Fruit fly (Drosophila melanogaster) whole organism: Measurements from ENCODE around the gene LanB2.
A peak's percentile ranks its signal among the peaks of the same experiment; 100 is the strongest.

Experiments used
- CG8478 ChIP-seq: fragments of >200 bp; optimal IDR thresholded peaks from 2 replicates; lab custom pipeline; 2018; ENCODE audit warnings: inconsistent platforms
- Dll ChIP-seq: fragments of >200 bp; optimal IDR thresholded peaks from 2 replicates; lab custom pipeline; 2017
- EcR ChIP-seq, 2 experiments: fragments of >200 bp; optimal IDR thresholded peaks; 2 replicates each; lab custom pipeline; 2017; ENCODE audit warnings: missing biosample characterization in 2 of 2, missing genetic modification characterization in 2 of 2, missing genetic modification reagents in 2 of 2
- pan ChIP-seq: fragments of >200 bp; optimal IDR thresholded peaks from 2 replicates; lab custom pipeline; 2017
- psq ChIP-seq: fragments of >200 bp; optimal IDR thresholded peaks from 2 replicates; lab custom pipeline; 2017
- usp ChIP-seq: fragments of >200 bp; optimal IDR thresholded peaks from 2 replicates; lab custom pipeline; 2017; ENCODE audit warnings: missing biosample characterization, missing genetic modification characterization, mixed read lengths

Gene LanB2

dm6 chr3L:9624014-9624413, 9.3 kb downstream of the LanB2 start, which contains the start of gene CG3335:
CG3335 (plus strand) TSS chr3L:9624237.
- TF ChIP-seq pan (lab: Kevin White, UChicago) (no peak), Dll (lab: Kevin White, UChicago) (no peak), EcR (GFP tag; optimal IDR thresholded peaks at IDR 0.05; lab: Kevin White, UChicago) (no peak), usp (no peak), psq (lab: Kevin White, UChicago) (no peak), CG8478 (lab: Kevin White, UChicago) (no peak)

dm6 chr3L:9628376-9628775, 13.7 kb downstream of the LanB2 start, which contains the start of gene Cyp40:
Cyp40 (plus strand) TSS chr3L:9628676.
- no peak for TF ChIP-seq pan (lab: Kevin White, UChicago)
- no peak for TF ChIP-seq CG8478 (lab: Kevin White, UChicago)
- no peak for TF ChIP-seq Dll (lab: Kevin White, UChicago)
- no peak for TF ChIP-seq psq (lab: Kevin White, UChicago)
- no peak for TF ChIP-seq usp
- no peak for TF ChIP-seq EcR (GFP tag; optimal IDR thresholded peaks at IDR 0.05; lab: Kevin White, UChicago)

- no peak for TF ChIP-seq EcR (GFP tag; optimal IDR thresholded peaks at IDR 0.05; lab: Kevin White, UChicago)
- TF ChIP-seq CG8478 (lab: Kevin White, UChicago) = no peak
- TF ChIP-seq Dll (lab: Kevin White, UChicago) = no peak
- no peak for TF ChIP-seq usp
- no peak for TF ChIP-seq psq (lab: Kevin White, UChicago)
- no peak for TF ChIP-seq pan (lab: Kevin White, UChicago)
Measured at dm6 chr3L:9629093-9629492, 14.4 kb downstream of the LanB2 start, which contains the start of gene Or67b. Or67b (minus strand) TSS chr3L:9629193.

- TF ChIP-seq psq (lab: Kevin White, UChicago) (no peak), usp (no peak), EcR (GFP tag; optimal IDR thresholded peaks at IDR 0.05; lab: Kevin White, UChicago) (no peak), Dll (lab: Kevin White, UChicago) (no peak), CG8478 (lab: Kevin White, UChicago) (no peak), pan (lab: Kevin White, UChicago) (no peak)
Measured at dm6 chr3L:9629910-9630309, 15.2 kb downstream of the LanB2 start.

dm6 chr3L:9637812-9638211, 23.1 kb downstream of the LanB2 start, which contains the start of gene CG8329:
CG8329 (plus strand) TSS chr3L:9638112.
- TF ChIP-seq psq (lab: Kevin White, UChicago) (no peak), usp (no peak), CG8478 (lab: Kevin White, UChicago) (no peak), EcR (GFP tag; optimal IDR thresholded peaks at IDR 0.05; lab: Kevin White, UChicago) (no peak), Dll (lab: Kevin White, UChicago) (no peak), pan (lab: Kevin White, UChicago) (no peak)

dm6 chr3L:9638971-9639370, 24.3 kb downstream of the LanB2 start, which contains the start of gene CG18179:
CG18179 (plus strand) TSS chr3L:9639271.
- TF ChIP-seq pan (lab: Kevin White, UChicago) = no peak
- TF ChIP-seq CG8478 (lab: Kevin White, UChicago) = no peak
- TF ChIP-seq psq (lab: Kevin White, UChicago) = no peak
- no peak for TF ChIP-seq usp
- no peak for TF ChIP-seq Dll (lab: Kevin White, UChicago)
- no peak for TF ChIP-seq EcR (GFP tag; optimal IDR thresholded peaks at IDR 0.05; lab: Kevin White, UChicago)

dm6 chr3L:9640713-9641112, 26.0 kb downstream of the LanB2 start, which contains the start of gene CG18180:
CG18180 (plus strand) TSS chr3L:9641013.
- TF ChIP-seq Dll (lab: Kevin White, UChicago) (no peak), CG8478 (lab: Kevin White, UChicago) (no peak), psq (lab: Kevin White, UChicago) (no peak), EcR (GFP tag; optimal IDR thresholded peaks at IDR 0.05; lab: Kevin White, UChicago) (no peak), pan (lab: Kevin White, UChicago) (no peak), usp (no peak)

- TF ChIP-seq Dll (lab: Kevin White, UChicago) = no peak
Measured at dm6 chr3L:9643762-9644161, 29.0 kb downstream of the LanB2 start, which contains the start of gene CNMaR. CNMaR (plus strand) TSS chr3L:9644109.

dm6 chr3L:9671372-9671771, 56.7 kb downstream of the LanB2 start:
- TF ChIP-seq psq (lab: Kevin White, UChicago) (no peak), pan (lab: Kevin White, UChicago) (peak; percentile 17), Dll (lab: Kevin White, UChicago) (no peak)
